Worm (Caenorhabditis elegans) whole organism, L2 larva: ENCODE measurements around the gene srbc-75.

Experiments
- nhr-6 ChIP-seq: fragments of 150-350 bp; optimal IDR thresholded peaks from 2 replicates; lab custom pipeline; 2014; ENCODE audit warnings: missing biosample characterization, missing genetic modification characterization
- skn-1 ChIP-seq: sonication (generic microtip); optimal IDR thresholded peaks from 2 replicates; lab custom pipeline; 2017; ENCODE audit warnings: missing biosample characterization, missing genetic modification characterization
- zag-1 ChIP-seq: fragments of 150-350 bp; optimal IDR thresholded peaks from 2 replicates; lab custom pipeline; 2014; ENCODE audit warnings: missing biosample characterization, missing genetic modification characterization

DNA sequence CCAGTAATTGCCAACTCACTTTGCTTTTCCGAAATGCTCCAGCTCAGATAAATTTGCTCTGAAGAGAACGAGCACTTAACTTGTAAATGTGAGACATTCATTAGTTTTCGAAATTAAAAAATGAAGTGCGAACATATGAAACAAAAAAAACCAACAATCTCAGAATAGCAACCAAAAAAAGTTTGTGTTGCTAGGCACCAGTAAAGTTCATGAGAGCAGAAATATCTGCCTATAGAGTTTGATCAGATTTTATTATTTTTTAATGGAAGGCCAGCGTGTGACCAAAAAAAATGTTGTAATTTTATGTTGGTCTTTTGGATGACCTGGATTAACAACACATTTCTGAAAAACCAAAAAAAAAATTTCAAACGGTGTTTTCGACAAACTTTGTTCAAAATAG lies 10.5 kb downstream of the srbc-75 start, which contains the start of gene M01B2.12:
- TF ChIP-seq nhr-6 (tag; lab: Kevin White, UChicago), result no peak
- no peak for TF ChIP-seq skn-1 (tag; lab: Kevin White, UChicago)
- no peak for TF ChIP-seq zag-1 (tag; lab: Kevin White, UChicago)
